Fruit fly (Drosophila melanogaster) whole organism, prepupa: ENCODE data around the gene Apl.

Experiments used
- Blimp-1 ChIP-seq: fragments of 200-800 bp; sonication (Bioruptor generic); optimal IDR thresholded peaks from 3 replicates; lab custom pipeline; 2017; ENCODE audit warnings: missing biosample characterization, missing genetic modification characterization, mild to moderate bottlenecking, moderate library complexity, missing genetic modification reagents
- CG10631 ChIP-seq: fragments of 200-800 bp; sonication (Bioruptor generic); optimal IDR thresholded peaks from 2 replicates; lab custom pipeline; 2016; ENCODE audit warnings: missing biosample characterization, missing genetic modification characterization
- CG15336 ChIP-seq: fragments of 200-800 bp; sonication (Bioruptor generic); IDR thresholded peaks from 2 replicates; pipeline ENCODE4 v1.3.6; 2022; ENCODE audit warnings: missing biosample characterization, missing genetic modification characterization
- CG1621 ChIP-seq: fragments of 200-800 bp; sonication (Bioruptor generic); optimal IDR thresholded peaks from 3 replicates; lab custom pipeline; 2018; ENCODE audit warnings: missing biosample characterization, mild to moderate bottlenecking, missing genetic modification characterization
- CG3032 ChIP-seq: fragments of 200-800 bp; optimal IDR thresholded peaks from 2 replicates; lab custom pipeline; 2019; ENCODE audit warnings: missing biosample characterization, mild to moderate bottlenecking, missing genetic modification characterization, moderate library complexity
- CG31627 ChIP-seq: fragments of 200-800 bp; sonication (Bioruptor generic); optimal IDR thresholded peaks from 3 replicates; lab custom pipeline; 2016; ENCODE audit warnings: missing biosample characterization, missing genetic modification characterization
- CG32006 ChIP-seq: fragments of 200-800 bp; sonication (Bioruptor generic); optimal IDR thresholded peaks from 3 replicates; lab custom pipeline; 2017; ENCODE audit warnings: missing biosample characterization, mild to moderate bottlenecking, missing genetic modification characterization
- CG34406 ChIP-seq: fragments of 200-800 bp; sonication (Bioruptor generic); optimal IDR thresholded peaks from 3 replicates; lab custom pipeline; 2016; ENCODE audit warnings: missing biosample characterization, missing genetic modification characterization
- CG3919 ChIP-seq: fragments of 200-800 bp; sonication (Bioruptor generic); optimal IDR thresholded peaks from 3 replicates; lab custom pipeline; 2016; ENCODE audit warnings: missing biosample characterization, missing genetic modification characterization
- CG4318 ChIP-seq: fragments of 200-800 bp; sonication (Bioruptor generic); optimal IDR thresholded peaks from 3 replicates; lab custom pipeline; 2017; ENCODE audit warnings: missing biosample characterization, mild to moderate bottlenecking, missing genetic modification characterization
- CG6163 ChIP-seq: fragments of 200-800 bp; sonication (Bioruptor generic); IDR thresholded peaks from 3 replicates; pipeline ENCODE4 v1.3.6; 2022; ENCODE audit warnings: missing biosample characterization, missing genetic modification characterization
- CG6276 ChIP-seq: fragments of 200-800 bp; sonication (Bioruptor generic); optimal IDR thresholded peaks from 2 replicates; lab custom pipeline; 2017; ENCODE audit warnings: missing biosample characterization, mild to moderate bottlenecking, missing genetic modification characterization
- CG6792 ChIP-seq: fragments of 200-800 bp; sonication (Bioruptor generic); optimal IDR thresholded peaks from 3 replicates; lab custom pipeline; 2016; ENCODE audit warnings: missing biosample characterization, missing genetic modification characterization
- CG6808 ChIP-seq: fragments of 200-800 bp; sonication (Bioruptor generic); optimal IDR thresholded peaks from 3 replicates; lab custom pipeline; 2017; ENCODE audit warnings: missing biosample characterization, missing genetic modification characterization, mild to moderate bottlenecking, moderate library complexity, missing genetic modification reagents
- CG6854 ChIP-seq: fragments of 200-800 bp; sonication (Bioruptor generic); optimal IDR thresholded peaks from 2 replicates; lab custom pipeline; 2017; ENCODE audit warnings: missing biosample characterization, mild to moderate bottlenecking, missing genetic modification characterization
- CG8119 ChIP-seq: fragments of 200-800 bp; sonication (Bioruptor generic); IDR thresholded peaks from 3 replicates; pipeline ENCODE4 v1.3.6; 2022; ENCODE audit warnings: missing biosample characterization, missing genetic modification characterization
- CG8319 ChIP-seq: fragments of 200-800 bp; sonication (Bioruptor generic); optimal IDR thresholded peaks from 3 replicates; lab custom pipeline; 2016; ENCODE audit warnings: missing biosample characterization, missing genetic modification characterization
- CG8632 ChIP-seq: fragments of 200-800 bp; sonication (Bioruptor generic); optimal IDR thresholded peaks from 3 replicates; lab custom pipeline; 2016; ENCODE audit warnings: missing biosample characterization, missing genetic modification characterization
- CG9139 ChIP-seq: fragments of 200-800 bp; sonication (Bioruptor generic); optimal IDR thresholded peaks from 3 replicates; lab custom pipeline; 2017; ENCODE audit warnings: missing biosample characterization, mild to moderate bottlenecking, missing genetic modification characterization
- Eip78C ChIP-seq: fragments of 200-800 bp; sonication (Bioruptor generic); peaks from one replicate; lab custom pipeline; 2016; ENCODE audit warnings: missing biosample characterization, missing genetic modification characterization
- Eip93F ChIP-seq: fragments of 200-800 bp; sonication (Bioruptor generic); optimal IDR thresholded peaks from 2 replicates; lab custom pipeline; 2016; ENCODE audit warnings: missing biosample characterization, mild to moderate bottlenecking, missing genetic modification characterization
- Ets21C ChIP-seq: fragments of 200-800 bp; sonication (Bioruptor generic); optimal IDR thresholded peaks from 3 replicates; lab custom pipeline; 2016; ENCODE audit warnings: missing biosample characterization, missing genetic modification characterization
- Ets96B ChIP-seq: fragments of 200-800 bp; optimal IDR thresholded peaks from 2 replicates; lab custom pipeline; 2019; ENCODE audit warnings: missing biosample characterization, mild to moderate bottlenecking, missing genetic modification characterization, moderate library complexity
- Gug ChIP-seq: fragments of 200-800 bp; sonication (Bioruptor generic); IDR thresholded peaks from 2 replicates; pipeline ENCODE4 v1.3.6; 2022; ENCODE audit warnings: missing biosample characterization, missing genetic modification characterization
- Hr38 ChIP-seq: sonication (Bioruptor generic); optimal IDR thresholded peaks from 2 replicates; lab custom pipeline; 2016; ENCODE audit warnings: missing biosample characterization, missing genetic modification characterization
- Hr39 ChIP-seq: fragments of 200-800 bp; sonication (Bioruptor generic); optimal IDR thresholded peaks from 2 replicates; lab custom pipeline; 2016; ENCODE audit warnings: missing biosample characterization, missing genetic modification characterization
- Hr4 ChIP-seq: fragments of 200-800 bp; sonication (Bioruptor generic); optimal IDR thresholded peaks from 3 replicates; lab custom pipeline; 2016; ENCODE audit warnings: missing biosample characterization, missing genetic modification characterization
- Lpt ChIP-seq: fragments of 200-800 bp; sonication (Bioruptor generic); optimal IDR thresholded peaks from 3 replicates; lab custom pipeline; 2016; ENCODE audit warnings: missing biosample characterization, missing genetic modification characterization
- Met ChIP-seq: fragments of 200-800 bp; sonication (Bioruptor generic); optimal IDR thresholded peaks from 3 replicates; lab custom pipeline; 2016; ENCODE audit warnings: missing biosample characterization, missing genetic modification characterization
- OdsH ChIP-seq: fragments of 200-800 bp; sonication (Bioruptor generic); optimal IDR thresholded peaks from 3 replicates; lab custom pipeline; 2016; ENCODE audit warnings: missing biosample characterization, missing genetic modification characterization
- Smox ChIP-seq: fragments of 200-800 bp; sonication (Bioruptor generic); optimal IDR thresholded peaks from 3 replicates; lab custom pipeline; 2016; ENCODE audit warnings: missing biosample characterization, missing genetic modification characterization
- Sox102F ChIP-seq: fragments of 200-800 bp; sonication (Bioruptor generic); optimal IDR thresholded peaks from 2 replicates; lab custom pipeline; 2016; ENCODE audit warnings: missing biosample characterization, mild to moderate bottlenecking, missing genetic modification characterization
- Sox14 ChIP-seq: fragments of 200-800 bp; sonication (Bioruptor generic); optimal IDR thresholded peaks from 3 replicates; lab custom pipeline; 2016; ENCODE audit warnings: missing biosample characterization, missing genetic modification characterization
- Sox15 ChIP-seq: fragments of 200-800 bp; sonication (Bioruptor generic); optimal IDR thresholded peaks from 3 replicates; lab custom pipeline; 2016; ENCODE audit warnings: missing biosample characterization, missing genetic modification characterization
- achi ChIP-seq: fragments of 200-800 bp; sonication (Bioruptor generic); optimal IDR thresholded peaks from 3 replicates; lab custom pipeline; 2016; ENCODE audit warnings: missing biosample characterization, missing genetic modification characterization
- acj6 ChIP-seq: fragments of 200-800 bp; sonication (Bioruptor generic); optimal IDR thresholded peaks from 3 replicates; lab custom pipeline; 2016; ENCODE audit warnings: missing biosample characterization, missing genetic modification characterization
- cyc ChIP-seq: fragments of 200-800 bp; sonication (Bioruptor generic); optimal IDR thresholded peaks from 3 replicates; lab custom pipeline; 2016; ENCODE audit warnings: missing biosample characterization, missing genetic modification characterization
- dac ChIP-seq: fragments of 200-800 bp; sonication (Bioruptor generic); optimal IDR thresholded peaks from 2 replicates; lab custom pipeline; 2017; ENCODE audit warnings: missing biosample characterization, mild to moderate bottlenecking, missing genetic modification characterization
- dsx ChIP-seq: fragments of 200-800 bp; optimal IDR thresholded peaks from 3 replicates; lab custom pipeline; 2019; ENCODE audit warnings: missing biosample characterization, mild to moderate bottlenecking, missing genetic modification characterization, moderate library complexity; ENCODE audit not compliant: poor library complexity, severe bottlenecking
- eg ChIP-seq: fragments of 200-800 bp; sonication (Bioruptor generic); IDR thresholded peaks from 3 replicates; pipeline ENCODE4 v1.3.6; 2022; ENCODE audit warnings: missing biosample characterization, missing genetic modification characterization
- esn ChIP-seq: fragments of 200-800 bp; sonication (Bioruptor generic); optimal IDR thresholded peaks from 2 replicates; lab custom pipeline; 2016; ENCODE audit warnings: missing biosample characterization, mild to moderate bottlenecking, missing genetic modification characterization, moderate library complexity
- fd85E ChIP-seq: fragments of 200-800 bp; sonication (Bioruptor generic); optimal IDR thresholded peaks from 3 replicates; lab custom pipeline; 2016; ENCODE audit warnings: missing biosample characterization, missing genetic modification characterization
- fkh ChIP-seq: fragments of 200-800 bp; sonication (Bioruptor generic); optimal IDR thresholded peaks from 3 replicates; lab custom pipeline; 2017; ENCODE audit warnings: missing biosample characterization, mild to moderate bottlenecking, missing genetic modification characterization, moderate library complexity
- lz ChIP-seq: fragments of 200-800 bp; sonication (Bioruptor generic); optimal IDR thresholded peaks from 3 replicates; lab custom pipeline; 2016; ENCODE audit warnings: missing biosample characterization, missing genetic modification characterization
- net ChIP-seq: fragments of 200-800 bp; sonication (Bioruptor generic); optimal IDR thresholded peaks from 3 replicates; lab custom pipeline; 2016; ENCODE audit warnings: missing biosample characterization, missing genetic modification characterization
- pdm3 ChIP-seq: fragments of 200-800 bp; sonication (Bioruptor generic); optimal IDR thresholded peaks from 3 replicates; lab custom pipeline; 2016; ENCODE audit warnings: missing biosample characterization, missing genetic modification characterization
- salr ChIP-seq, 2 experiments: fragments of 200-800 bp; sonication (Bioruptor generic); optimal IDR thresholded peaks; 3 replicates each; lab custom pipeline; 2016 to 2018; ENCODE audit warnings: missing biosample characterization in 2 of 2, missing genetic modification characterization in 2 of 2, mild to moderate bottlenecking in 1 of 2
- spab ChIP-seq: fragments of 200-800 bp; sonication (Bioruptor generic); optimal IDR thresholded peaks from 2 replicates; lab custom pipeline; 2017; ENCODE audit warnings: missing biosample characterization, mild to moderate bottlenecking, missing genetic modification characterization, missing genetic modification reagents
- ss ChIP-seq, 2 experiments: fragments of 200-800 bp; sonication (Bioruptor generic); optimal IDR thresholded peaks; 2 replicates in 1 of 2; 3 replicates in 1 of 2; lab custom pipeline; 2017 to 2018; ENCODE audit warnings: mild to moderate bottlenecking in 2 of 2, missing biosample characterization in 2 of 2, missing genetic modification characterization in 2 of 2, moderate library complexity in 1 of 2
- svp ChIP-seq: fragments of 200-800 bp; sonication (Bioruptor generic); peaks from one replicate; lab custom pipeline; 2016; ENCODE audit warnings: missing biosample characterization, missing genetic modification characterization
- topi ChIP-seq: fragments of 200-800 bp; sonication (Bioruptor generic); optimal IDR thresholded peaks from 3 replicates; lab custom pipeline; 2016; ENCODE audit warnings: missing biosample characterization, missing genetic modification characterization
- vri ChIP-seq: fragments of 200-800 bp; sonication (Bioruptor generic); optimal IDR thresholded peaks from 3 replicates; lab custom pipeline; 2016; ENCODE audit warnings: missing biosample characterization, mild to moderate bottlenecking, missing genetic modification characterization

Gene Apl

DNA sequence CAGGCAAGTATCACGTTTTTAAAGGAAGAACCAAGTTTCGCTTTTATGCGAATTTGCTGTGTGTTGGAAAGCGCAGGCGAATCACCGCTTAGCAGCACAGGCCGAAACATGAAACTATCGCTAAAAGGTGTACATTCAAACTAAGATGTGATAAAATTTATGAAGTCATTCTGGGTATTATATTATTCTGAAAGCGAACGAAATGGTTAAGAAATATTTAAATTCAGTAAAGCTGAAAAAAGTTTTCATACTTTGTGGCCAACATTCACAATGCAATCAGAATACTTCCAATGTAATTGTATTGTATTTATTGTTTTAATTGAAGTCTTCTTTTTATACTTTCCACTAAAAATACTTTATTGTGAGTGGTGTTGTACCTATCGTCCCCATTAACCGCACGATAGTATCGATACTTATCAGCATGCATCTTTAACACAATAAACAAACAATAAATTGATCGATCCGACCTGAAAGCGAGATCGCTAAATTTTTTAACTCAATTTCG lies 13.7 kb upstream of the Apl start, which contains the start of gene Smn:
Gene Smn (minus strand): TSS at position 347 of the 505 bp plus-strand sequence.
- peak; percentile 33 for TF ChIP-seq Sox15 (GFP tag; lab: Kevin White, UChicago)
- TF ChIP-seq achi, result peak; percentile 57
- TF ChIP-seq fd85E, result no peak
- no peak for TF ChIP-seq CG15336 (GFP tag; lab: Robert Waterston, UW)
- peak; percentile 2 for TF ChIP-seq CG6808 (GFP tag; lab: Kevin White, UChicago)
- TF ChIP-seq Ets96B (tag; lab: Kevin White, UChicago), result peak; percentile 40
- peak; percentile 51 for TF ChIP-seq CG34406 (GFP tag; lab: Kevin White, UChicago)
- no peak for TF ChIP-seq spab
- TF ChIP-seq Hr4 (GFP tag; lab: Kevin White, UChicago), result peak; percentile 60
- TF ChIP-seq Eip93F (GFP tag; lab: Kevin White, UChicago), result no peak
- TF ChIP-seq lz (GFP tag; lab: Kevin White, UChicago), result peak; percentile 67
- TF ChIP-seq CG10631 (GFP tag; lab: Kevin White, UChicago), result peak; percentile 62
- TF ChIP-seq esn (GFP tag; lab: Kevin White, UChicago), result peak; percentile 79
- TF ChIP-seq acj6 (GFP tag; lab: Kevin White, UChicago), result peak; percentile 63
- peak; percentile 64 for TF ChIP-seq topi (GFP tag; lab: Kevin White, UChicago)
- TF ChIP-seq CG4318 (GFP tag; lab: Kevin White, UChicago), result no peak
- no peak for TF ChIP-seq CG9139 (GFP tag; lab: Kevin White, UChicago)
- peak; percentile 52 for TF ChIP-seq CG6792
- TF ChIP-seq ss (GFP tag; optimal IDR thresholded peaks at IDR 0.05; lab: Kevin White, UChicago), result no peak
- no peak for TF ChIP-seq Gug
- peak; percentile 71 for TF ChIP-seq cyc (GFP tag; lab: Kevin White, UChicago)
- peak; percentile 50 for TF ChIP-seq CG3032 (tag; lab: Kevin White, UChicago)
- peak in 1 of 2 experiments; percentile 53 for TF ChIP-seq salr (GFP tag; optimal IDR thresholded peaks at IDR 0.05; lab: Kevin White, UChicago)
- no peak for TF ChIP-seq net (GFP tag; lab: Kevin White, UChicago)
- no peak; the same call in 2 of the 3 replicates for TF ChIP-seq eg (GFP tag; lab: Robert Waterston, UW)
- TF ChIP-seq Ets21C (GFP tag; lab: Kevin White, UChicago), result peak; percentile 68
- TF ChIP-seq Hr38 (GFP tag; lab: Kevin White, UChicago), result no peak
- TF ChIP-seq Eip78C (GFP tag; lab: Kevin White, UChicago), result peak; percentile 87
- TF ChIP-seq Sox102F (GFP tag; lab: Kevin White, UChicago), result no peak
- peak; percentile 55 for TF ChIP-seq CG8632 (GFP tag; lab: Kevin White, UChicago)
- TF ChIP-seq Sox14 (GFP tag; lab: Kevin White, UChicago), result peak; percentile 54
- TF ChIP-seq CG8119 (GFP tag; lab: Robert Waterston, UW), result no peak; the same call in 1 of the 3 replicates
- TF ChIP-seq Met (GFP tag; lab: Kevin White, UChicago), result peak; percentile 69
- TF ChIP-seq CG3919, result peak; percentile 61
- TF ChIP-seq CG1621 (tag; lab: Kevin White, UChicago), result no peak
- no peak for TF ChIP-seq svp (GFP tag; lab: Kevin White, UChicago)
- TF ChIP-seq vri (GFP tag; lab: Kevin White, UChicago), result no peak
- TF ChIP-seq Smox, result peak; percentile 60
- peak; percentile 81 for TF ChIP-seq fkh
- TF ChIP-seq CG31627 (GFP tag; lab: Kevin White, UChicago), result peak; percentile 73
- peak; percentile 71 for TF ChIP-seq OdsH (GFP tag; lab: Kevin White, UChicago)
- TF ChIP-seq Blimp-1 (GFP tag; lab: Kevin White, UChicago), result peak; percentile 36
- TF ChIP-seq dac (GFP tag; lab: Kevin White, UChicago), result no peak
- no peak for TF ChIP-seq dsx (GFP tag; lab: Kevin White, UChicago)
- no peak for TF ChIP-seq CG32006 (GFP tag; lab: Kevin White, UChicago)
- TF ChIP-seq CG6276, result no peak
- no peak for TF ChIP-seq CG6854 (GFP tag; lab: Kevin White, UChicago)
- TF ChIP-seq Lpt (GFP tag; lab: Kevin White, UChicago), result peak; percentile 38
- TF ChIP-seq pdm3 (GFP tag; lab: Kevin White, UChicago), result peak; percentile 72
- TF ChIP-seq CG8319 (GFP tag; lab: Kevin White, UChicago), result peak; percentile 38
- TF ChIP-seq CG6163 (GFP tag; lab: Robert Waterston, UW), result no peak
- peak; percentile 69 for TF ChIP-seq Hr39 (GFP tag; lab: Kevin White, UChicago)
